Worm (Caenorhabditis elegans): Measurements from ENCODE around the gene F56A8.4.

ce11 chrIII:13277881-13278500 lies 14.9 kb downstream of the F56A8.4 start:
- no peak for TF ChIP-seq R02D3.7 (tag; optimal IDR thresholded peaks at IDR 0.05)
- no peak for TF ChIP-seq snpc-4 (tag; optimal IDR thresholded peaks at IDR 0.05)
- no peak for TF ChIP-seq nhr-28 (tag; optimal IDR thresholded peaks at IDR 0.05)
- no peak for TF ChIP-seq ztf-11 (tag; optimal IDR thresholded peaks at IDR 0.05)
- no peak for TF ChIP-seq pha-4 (tag; optimal IDR thresholded peaks at IDR 0.05)
- no peak for TF ChIP-seq zag-1 (tag; optimal IDR thresholded peaks at IDR 0.05)
- TF ChIP-seq ztf-4 (tag; optimal IDR thresholded peaks at IDR 0.05) = no peak
- TF ChIP-seq nhr-76 (tag; optimal IDR thresholded peaks at IDR 0.05) = no peak
- TF ChIP-seq elt-3 (tag; optimal IDR thresholded peaks at IDR 0.05) = no peak
- TF ChIP-seq nhr-11 (tag; optimal IDR thresholded peaks at IDR 0.05) = no peak
- no peak for TF ChIP-seq nhr-25 (tag; optimal IDR thresholded peaks at IDR 0.05)
- TF ChIP-seq nhr-237 (tag; optimal IDR thresholded peaks at IDR 0.05) = no peak
- TF ChIP-seq lin-39 (tag; optimal IDR thresholded peaks at IDR 0.05) = no peak
